Fruit fly (Drosophila melanogaster) whole organism, embryonic: Measurements from ENCODE around the gene Rnf146.
A peak's percentile ranks its signal among the peaks of the same experiment; 100 is the strongest.

ENCODE experiments used
- Abd-B ChIP-seq: fragments of 200-800 bp; sonication (Bioruptor generic); optimal IDR thresholded peaks from 2 replicates; lab custom pipeline; 2018; ENCODE audit warnings: missing biosample characterization, mild to moderate bottlenecking, missing genetic modification characterization, moderate library complexity
- Asciz ChIP-seq: fragments of 200-800 bp; sonication (Bioruptor generic); optimal IDR thresholded peaks from 2 replicates; lab custom pipeline; 2017; ENCODE audit warnings: missing biosample characterization, mild to moderate bottlenecking, missing genetic modification characterization, missing genetic modification reagents
- BtbVII ChIP-seq: fragments of 200-800 bp; sonication (Bioruptor generic); optimal IDR thresholded peaks from 3 replicates; lab custom pipeline; 2017; ENCODE audit warnings: missing biosample characterization, mild to moderate bottlenecking, missing genetic modification characterization
- C15 ChIP-seq: fragments of 200-800 bp; sonication (Bioruptor generic); IDR thresholded peaks from 3 replicates; pipeline ENCODE4 v1.3.6; 2022; ENCODE audit warnings: missing biosample characterization, missing genetic modification characterization
- CG10267 ChIP-seq: fragments of 200-800 bp; sonication (Bioruptor generic); optimal IDR thresholded peaks from 2 replicates; lab custom pipeline; 2018; ENCODE audit warnings: missing biosample characterization, mild to moderate bottlenecking, missing genetic modification characterization, moderate library complexity
- CG10462 ChIP-seq: fragments of 200-800 bp; sonication (Bioruptor generic); optimal IDR thresholded peaks from 2 replicates; lab custom pipeline; 2016; ENCODE audit warnings: missing biosample characterization, missing genetic modification characterization
- CG11085 ChIP-seq: fragments of 200-800 bp; sonication (Bioruptor generic); IDR thresholded peaks from 2 replicates; pipeline ENCODE4 v1.3.6; 2022; ENCODE audit warnings: missing biosample characterization, missing genetic modification characterization
- CG11504 ChIP-seq: fragments of 200-800 bp; sonication (Bioruptor generic); optimal IDR thresholded peaks from 3 replicates; lab custom pipeline; 2019; ENCODE audit warnings: missing biosample characterization, mild to moderate bottlenecking, missing genetic modification characterization, moderate library complexity
- CG11560 ChIP-seq: fragments of 200-800 bp; sonication (Bioruptor generic); IDR thresholded peaks from 3 replicates; pipeline ENCODE4 v1.3.6; 2022; ENCODE audit warnings: missing biosample characterization, missing genetic modification characterization
- CG12155 ChIP-seq: fragments of 200-800 bp; sonication (Bioruptor generic); optimal IDR thresholded peaks from 3 replicates; lab custom pipeline; 2016; ENCODE audit warnings: missing biosample characterization, missing genetic modification characterization
- CG13123 ChIP-seq: fragments of 200-800 bp; sonication (Bioruptor generic); optimal IDR thresholded peaks from 2 replicates; lab custom pipeline; 2016; ENCODE audit warnings: missing biosample characterization, missing genetic modification characterization
- CG16779 ChIP-seq: fragments of 200-800 bp; sonication (Bioruptor generic); IDR thresholded peaks from 2 replicates; pipeline ENCODE4 v1.3.6; 2022; ENCODE audit warnings: missing biosample characterization, missing genetic modification characterization
- CG17829 ChIP-seq: fragments of 200-800 bp; optimal IDR thresholded peaks from 2 replicates; lab custom pipeline; 2019; ENCODE audit warnings: missing biosample characterization, mild to moderate bottlenecking, missing genetic modification characterization, moderate library complexity
- CG1792 ChIP-seq: fragments of 200-800 bp; sonication (Bioruptor generic); optimal IDR thresholded peaks from 2 replicates; lab custom pipeline; 2016; ENCODE audit warnings: missing biosample characterization, missing genetic modification characterization
- CG18619 ChIP-seq: fragments of 200-800 bp; sonication (Bioruptor generic); optimal IDR thresholded peaks from 3 replicates; lab custom pipeline; 2017; ENCODE audit warnings: missing biosample characterization, mild to moderate bottlenecking, missing genetic modification characterization
- CG2202 ChIP-seq: fragments of 200-800 bp; sonication (Bioruptor generic); optimal IDR thresholded peaks from 2 replicates; lab custom pipeline; 2018; ENCODE audit warnings: missing biosample characterization, mild to moderate bottlenecking, missing genetic modification characterization
- CG31365 ChIP-seq: fragments of 200-800 bp; sonication (Bioruptor generic); optimal IDR thresholded peaks from 2 replicates; lab custom pipeline; 2018; ENCODE audit warnings: missing biosample characterization, mild to moderate bottlenecking, missing genetic modification characterization
- CG32767 ChIP-seq: fragments of 200-800 bp; sonication (Bioruptor generic); IDR thresholded peaks from 2 replicates; pipeline ENCODE4 v1.3.6; 2022; ENCODE audit warnings: missing biosample characterization, missing genetic modification characterization
- CG5245 ChIP-seq: fragments of 200-800 bp; sonication (Bioruptor generic); optimal IDR thresholded peaks from 3 replicates; lab custom pipeline; 2016; ENCODE audit warnings: missing biosample characterization, missing genetic modification characterization
- CG6254 ChIP-seq: fragments of 200-800 bp; sonication (Bioruptor generic); optimal IDR thresholded peaks from 3 replicates; lab custom pipeline; 2017; ENCODE audit warnings: mild to moderate bottlenecking, missing biosample characterization, missing genetic modification reagents, missing genetic modification characterization
- CG7372 ChIP-seq: fragments of 200-800 bp; sonication (Bioruptor generic); IDR thresholded peaks from 2 replicates; pipeline ENCODE4 v1.3.6; 2022; ENCODE audit warnings: missing biosample characterization, missing genetic modification characterization
- CG7963 ChIP-seq: fragments of 200-800 bp; sonication (Bioruptor generic); IDR thresholded peaks from 3 replicates; pipeline ENCODE4 v1.3.6; 2022; ENCODE audit warnings: missing biosample characterization, missing genetic modification characterization; ENCODE audit not compliant: partially characterized antibody
- CG8089 ChIP-seq: fragments of 200-800 bp; sonication (Bioruptor generic); optimal IDR thresholded peaks from 3 replicates; lab custom pipeline; 2016; ENCODE audit warnings: missing biosample characterization, missing genetic modification characterization
- CG8924 ChIP-seq: fragments of 200-800 bp; optimal IDR thresholded peaks from 3 replicates; lab custom pipeline; 2019; ENCODE audit warnings: missing biosample characterization, mild to moderate bottlenecking, missing genetic modification characterization, moderate library complexity
- CHES-1-like ChIP-seq: fragments of 200-800 bp; sonication (Bioruptor generic); optimal IDR thresholded peaks from 2 replicates; lab custom pipeline; 2016; ENCODE audit warnings: missing biosample characterization, missing genetic modification characterization
- D19A ChIP-seq: fragments of 200-800 bp; optimal IDR thresholded peaks from 3 replicates; lab custom pipeline; 2019; ENCODE audit warnings: missing biosample characterization, mild to moderate bottlenecking, missing genetic modification characterization, moderate library complexity
- Fer2 ChIP-seq: fragments of 200-800 bp; sonication (Bioruptor generic); optimal IDR thresholded peaks from 2 replicates; lab custom pipeline; 2018; ENCODE audit warnings: missing biosample characterization, mild to moderate bottlenecking, missing genetic modification characterization, moderate library complexity
- Gsc ChIP-seq: fragments of 200-800 bp; sonication (Bioruptor generic); IDR thresholded peaks from 2 replicates; pipeline ENCODE4 v1.3.6; 2022; ENCODE audit warnings: missing biosample characterization, missing genetic modification characterization
- HmgZ ChIP-seq: fragments of 200-800 bp; sonication (Bioruptor generic); optimal IDR thresholded peaks from 2 replicates; lab custom pipeline; 2018; ENCODE audit warnings: missing biosample characterization, mild to moderate bottlenecking, missing genetic modification characterization
- Mad ChIP-seq: fragments of 200-800 bp; sonication (Bioruptor generic); optimal IDR thresholded peaks from 2 replicates; lab custom pipeline; 2016; ENCODE audit warnings: missing biosample characterization, missing genetic modification characterization
- Mes4 ChIP-seq: fragments of 200-800 bp; sonication (Bioruptor generic); optimal IDR thresholded peaks from 2 replicates; lab custom pipeline; 2016; ENCODE audit warnings: missing biosample characterization, missing genetic modification characterization
- NK7.1 ChIP-seq: fragments of 200-800 bp; sonication (Bioruptor generic); optimal IDR thresholded peaks from 3 replicates; lab custom pipeline; 2016; ENCODE audit warnings: missing biosample characterization, missing genetic modification characterization
- Rx ChIP-seq: fragments of 200-800 bp; sonication (Bioruptor generic); IDR thresholded peaks from 2 replicates; pipeline ENCODE4 v1.3.6; 2022; ENCODE audit warnings: missing biosample characterization, missing genetic modification characterization
- Sry-δ ChIP-seq: fragments of 200-800 bp; sonication (Bioruptor generic); optimal IDR thresholded peaks from 2 replicates; lab custom pipeline; 2016; ENCODE audit warnings: missing biosample characterization, missing genetic modification characterization
- Stat92E ChIP-seq, 3 experiments: fragments of >200 bp in 2 of 3; fragments of 200-800 bp in 1 of 3; sonication (Bioruptor generic) in 1 of 3; optimal IDR thresholded peaks; 2 replicates each; lab custom pipeline; 2017 to 2019; ENCODE audit warnings: missing biosample characterization in 3 of 3, missing genetic modification characterization in 3 of 3, mild to moderate bottlenecking in 1 of 3, moderate library complexity in 1 of 3
- ara ChIP-seq: fragments of 200-800 bp; sonication (Bioruptor generic); IDR thresholded peaks from 2 replicates; pipeline ENCODE4 v1.3.6; 2022; ENCODE audit warnings: missing biosample characterization, missing genetic modification characterization
- ash1 ChIP-seq: fragments of 200-800 bp; sonication (Bioruptor generic); optimal IDR thresholded peaks from 2 replicates; lab custom pipeline; 2018; ENCODE audit warnings: missing biosample characterization, mild to moderate bottlenecking, missing genetic modification characterization
- crol ChIP-seq: fragments of 200-800 bp; sonication (Bioruptor generic); IDR thresholded peaks from 2 replicates; pipeline ENCODE4 v1.3.6; 2022; ENCODE audit warnings: missing biosample characterization, missing genetic modification characterization
- cwo ChIP-seq: fragments of 200-800 bp; sonication (Bioruptor generic); optimal IDR thresholded peaks from 3 replicates; lab custom pipeline; 2017; ENCODE audit warnings: missing biosample characterization, missing genetic modification characterization, mild to moderate bottlenecking, moderate library complexity, missing genetic modification reagents
- dmrt99B ChIP-seq: fragments of 200-800 bp; sonication (Bioruptor generic); optimal IDR thresholded peaks from 2 replicates; lab custom pipeline; 2018; ENCODE audit warnings: missing biosample characterization, mild to moderate bottlenecking, missing genetic modification characterization, moderate library complexity
- eve ChIP-seq, 2 experiments: fragments of >200 bp; optimal IDR thresholded peaks; 2 replicates each; lab custom pipeline; 2017; ENCODE audit warnings: missing biosample characterization in 2 of 2, missing genetic modification characterization in 2 of 2
- fu2 ChIP-seq: fragments of 200-800 bp; sonication (Bioruptor generic); optimal IDR thresholded peaks from 2 replicates; lab custom pipeline; 2016; ENCODE audit warnings: missing biosample characterization, missing genetic modification characterization
- gcm2 ChIP-seq: fragments of 200-800 bp; sonication (Bioruptor generic); optimal IDR thresholded peaks from 2 replicates; lab custom pipeline; 2016; ENCODE audit warnings: missing biosample characterization, missing genetic modification characterization
- jing ChIP-seq: fragments of 200-800 bp; sonication (Bioruptor generic); optimal IDR thresholded peaks from 2 replicates; lab custom pipeline; 2018; ENCODE audit warnings: missing biosample characterization, mild to moderate bottlenecking, missing genetic modification characterization
- lilli ChIP-seq: fragments of 200-800 bp; sonication (Bioruptor generic); optimal IDR thresholded peaks from 3 replicates; lab custom pipeline; 2016; ENCODE audit warnings: missing biosample characterization, missing genetic modification characterization
- pan ChIP-seq, 4 experiments: fragments of >200 bp in 3 of 4; fragments of 200-800 bp in 1 of 4; sonication (Bioruptor generic) in 1 of 4; optimal IDR thresholded peaks in 3 of 4; IDR thresholded peaks in 1 of 4; 2 replicates each; pipeline versions ENCODE4 v1.3.6 to Lab custom; 2017 to 2022; ENCODE audit warnings: missing biosample characterization in 2 of 4, missing genetic modification characterization in 2 of 4, mixed read lengths in 1 of 4
- peb ChIP-seq: fragments of 200-800 bp; sonication (Bioruptor generic); IDR thresholded peaks from 2 replicates; pipeline ENCODE4 v1.3.6; 2022; ENCODE audit warnings: missing biosample characterization, missing genetic modification characterization
- slp2 ChIP-seq: fragments of 200-800 bp; sonication (Bioruptor generic); optimal IDR thresholded peaks from 2 replicates; lab custom pipeline; 2016; ENCODE audit warnings: missing biosample characterization, missing genetic modification characterization
- ttk ChIP-seq: fragments of 200-800 bp; sonication (Bioruptor generic); IDR thresholded peaks from 2 replicates; pipeline ENCODE4 v2.1.2; 2022; ENCODE audit warnings: missing biosample characterization, missing genetic modification characterization
- vfl ChIP-seq: fragments of 200-800 bp; sonication (Bioruptor generic); optimal IDR thresholded peaks from 2 replicates; lab custom pipeline; 2016; ENCODE audit warnings: missing biosample characterization, missing genetic modification characterization

Gene Rnf146

DNA sequence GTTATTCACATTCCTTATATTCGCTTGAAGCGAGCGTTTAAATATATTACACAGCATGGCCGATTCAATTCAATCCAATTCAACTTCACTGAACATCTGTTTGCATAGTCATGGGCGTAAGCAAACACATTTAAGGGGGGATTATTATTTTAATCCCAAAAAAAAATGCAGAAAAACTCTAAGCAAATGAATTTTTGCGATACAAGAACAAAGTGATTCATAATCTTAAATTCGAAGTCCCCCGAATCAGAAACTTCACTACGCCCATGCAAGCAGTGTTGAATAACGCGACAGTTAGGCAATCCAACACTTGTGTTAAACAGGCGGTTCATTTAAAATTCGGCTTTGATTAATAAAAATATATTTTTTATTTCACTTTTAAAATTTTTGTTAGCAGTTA is 52.2 kb downstream of the Rnf146 start, which contains the start of gene CG14100 (continued):
- peak; percentile 100 for TF ChIP-seq CG8924
- peak; percentile 96 for TF ChIP-seq crol (GFP tag; lab: Robert Waterston, UW)
- TF ChIP-seq CG11085 (GFP tag; lab: Robert Waterston, UW): peak; percentile 100
- TF ChIP-seq Asciz (GFP tag; lab: Kevin White, UChicago): peak; percentile 100
- TF ChIP-seq peb (GFP tag; lab: Robert Waterston, UW): peak; percentile 100
- TF ChIP-seq pan (optimal IDR thresholded peaks at IDR 0.05; lab: Kevin White, UChicago): no peak
- TF ChIP-seq pan (GFP tag; optimal IDR thresholded peaks at IDR 0.05 in 1 of 2, IDR thresholded peaks at IDR 0.05 in 1 of 2): peak in 1 of 2 experiments; percentile 100
- peak; percentile 97 for TF ChIP-seq CG31365 (tag; lab: Kevin White, UChicago)
- TF ChIP-seq NK7.1 (GFP tag; lab: Kevin White, UChicago): peak; percentile 100
- TF ChIP-seq eve (GFP tag; optimal IDR thresholded peaks at IDR 0.05; lab: Kevin White, UChicago): peak in 1 of 2 experiments; percentile 91
- peak; percentile 100 for TF ChIP-seq CHES-1-like (GFP tag; lab: Kevin White, UChicago)
- peak; percentile 100 for TF ChIP-seq CG10462
- peak; percentile 100 for TF ChIP-seq CG1792
- TF ChIP-seq cwo: peak; percentile 99
- peak; percentile 100 for TF ChIP-seq CG2202 (tag; lab: Kevin White, UChicago)
- TF ChIP-seq D19A: peak; percentile 98
- peak; percentile 100 for TF ChIP-seq CG16779 (GFP tag; lab: Robert Waterston, UW)
- peak; percentile 100 for TF ChIP-seq CG17829 (tag; lab: Kevin White, UChicago)
- TF ChIP-seq ara (GFP tag; lab: Robert Waterston, UW): peak; percentile 100
- no peak for TF ChIP-seq CG7963 (GFP tag; lab: Robert Waterston, UW)
- TF ChIP-seq CG10267 (tag; lab: Kevin White, UChicago): peak; percentile 100
- TF ChIP-seq C15 (GFP tag; lab: Robert Waterston, UW): peak; percentile 100
- peak; percentile 98 for TF ChIP-seq CG11560 (tag; lab: Robert Waterston, UW)
- peak; percentile 100 for TF ChIP-seq CG18619 (GFP tag; lab: Kevin White, UChicago)
- TF ChIP-seq jing (GFP tag; lab: Kevin White, UChicago): peak; percentile 100
- TF ChIP-seq Stat92E (GFP tag; optimal IDR thresholded peaks at IDR 0.05; lab: Kevin White, UChicago): peak in 1 of 3 experiments; percentile 100
- peak; percentile 100 for TF ChIP-seq lilli (GFP tag; lab: Kevin White, UChicago)
- peak; percentile 100 for TF ChIP-seq dmrt99B (tag; lab: Kevin White, UChicago)
- peak; percentile 100 for TF ChIP-seq slp2 (GFP tag; lab: Kevin White, UChicago)
- peak; percentile 100 for TF ChIP-seq ash1
- TF ChIP-seq BtbVII (GFP tag; lab: Kevin White, UChicago): peak; percentile 100
- peak; percentile 100 for TF ChIP-seq gcm2
- peak; percentile 100 for TF ChIP-seq CG5245 (GFP tag; lab: Kevin White, UChicago)
- TF ChIP-seq Sry-δ: peak; percentile 94
- TF ChIP-seq CG7372 (GFP tag; lab: Robert Waterston, UW): peak; percentile 100
- peak; percentile 100 for TF ChIP-seq Fer2
- peak; percentile 100 for TF ChIP-seq Abd-B (GFP tag; lab: Kevin White, UChicago)
- TF ChIP-seq Mad (GFP tag; lab: Kevin White, UChicago): peak; percentile 100
- peak; percentile 100 for TF ChIP-seq Gsc (GFP tag; lab: Robert Waterston, UW)
- TF ChIP-seq CG32767 (GFP tag; lab: Robert Waterston, UW): peak; percentile 100
- peak; percentile 100 for TF ChIP-seq HmgZ (tag; lab: Kevin White, UChicago)
- peak; percentile 100 for TF ChIP-seq fu2 (GFP tag; lab: Kevin White, UChicago)
- peak; percentile 100 for TF ChIP-seq Rx (GFP tag; lab: Robert Waterston, UW)
- peak; percentile 99 for TF ChIP-seq CG11504
- peak; percentile 100 for TF ChIP-seq CG8089 (GFP tag; lab: Kevin White, UChicago)
- TF ChIP-seq ttk (GFP tag; lab: Robert Waterston, UW): peak; percentile 100
- peak; percentile 100 for TF ChIP-seq CG12155 (GFP tag; lab: Kevin White, UChicago)
- TF ChIP-seq CG13123 (GFP tag; lab: Kevin White, UChicago): peak; percentile 100
- TF ChIP-seq vfl (GFP tag; lab: Kevin White, UChicago): peak; percentile 100
- TF ChIP-seq Mes4 (GFP tag; lab: Kevin White, UChicago): peak; percentile 100
- TF ChIP-seq CG6254 (GFP tag; lab: Kevin White, UChicago): peak; percentile 99
